Worm (Caenorhabditis elegans) whole organism, L4 larva: ENCODE results near the gene nhr-155.

ENCODE experiments used
- F37D6.2 ChIP-seq: sonication (generic microtip); optimal IDR thresholded peaks from 2 replicates; lab custom pipeline; 2016; ENCODE audit warnings: mild to moderate bottlenecking, missing genetic modification characterization, missing compliant biosample characterization
- ceh-44 ChIP-seq: fragments of 200-800 bp; sonication (Bioruptor generic); IDR thresholded peaks from 2 replicates; pipeline ENCODE4 v1.3.6; 2022; ENCODE audit warnings: missing genetic modification reagents, missing genetic modification characterization, missing compliant biosample characterization
- ceh-82 ChIP-seq: sonication (generic microtip); optimal IDR thresholded peaks from 2 replicates; lab custom pipeline; 2017; ENCODE audit warnings: missing biosample characterization, missing genetic modification characterization
- fkh-10 ChIP-seq: fragments of 150-350 bp; optimal IDR thresholded peaks from 2 replicates; lab custom pipeline; 2014; ENCODE audit warnings: missing biosample characterization, missing genetic modification reagents, missing genetic modification characterization
- lin-1 ChIP-seq: fragments of 200-800 bp; sonication (Bioruptor generic); IDR thresholded peaks from 2 replicates; pipeline ENCODE4 v1.3.6; 2022; ENCODE audit warnings: missing genetic modification reagents, missing genetic modification characterization, missing compliant biosample characterization
- lir-3 ChIP-seq: sonication (generic microtip); optimal IDR thresholded peaks from 2 replicates; lab custom pipeline; 2016; ENCODE audit warnings: mild to moderate bottlenecking, missing genetic modification characterization, missing compliant biosample characterization
- nhr-77 ChIP-seq: fragments of 150-350 bp; optimal IDR thresholded peaks from 2 replicates; lab custom pipeline; 2014; ENCODE audit warnings: missing biosample characterization, missing genetic modification characterization
- skn-1 ChIP-seq: fragments of 150-350 bp; optimal IDR thresholded peaks from 2 replicates; lab custom pipeline; 2014; ENCODE audit warnings: missing biosample characterization, missing genetic modification characterization
- unc-62 ChIP-seq, 3 experiments: fragments of 150-350 bp in 1 of 3; sonication (generic microtip); optimal IDR thresholded peaks in 2 of 3; peaks in 1 of 3; 1 replicate in 1 of 3; 2 replicates in 2 of 3; lab custom pipeline; 2014 to 2017; ENCODE audit warnings: missing biosample characterization in 3 of 3, missing genetic modification characterization in 3 of 3, missing genetic modification reagents in 3 of 3, missing genotype in 1 of 3
- zag-1 ChIP-seq: fragments of 150-350 bp; optimal IDR thresholded peaks from 2 replicates; lab custom pipeline; 2014; ENCODE audit warnings: missing biosample characterization, missing genetic modification characterization

DNA sequence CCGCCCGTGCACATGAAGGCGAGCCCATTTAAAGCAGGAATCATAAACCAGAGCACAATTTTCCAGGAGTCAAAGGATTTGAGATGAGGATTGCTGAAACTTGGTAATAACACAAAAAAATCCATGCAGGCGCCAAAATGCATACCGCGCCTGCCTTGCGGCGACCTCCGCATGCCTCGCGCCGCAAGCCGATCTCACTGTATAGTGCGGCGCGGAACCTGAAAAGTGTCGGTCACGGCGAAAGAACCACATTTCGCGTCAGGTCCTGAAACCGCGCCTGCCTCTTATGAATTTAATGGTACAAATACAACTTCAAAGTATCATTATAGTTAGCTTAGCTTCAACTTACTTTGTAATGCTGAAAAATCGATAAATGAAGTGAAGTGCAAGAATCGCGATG lies 38.7 kb upstream of the nhr-155 start:
- TF ChIP-seq F37D6.2 (tag; lab: Kevin White, UChicago) (no peak), nhr-77 (no peak), unc-62 (GFP tag; optimal IDR thresholded peaks at IDR 0.05 in 1 of 2; lab: Kevin White, UChicago) (no peak), unc-62 (tag; optimal IDR thresholded peaks at IDR 0.05; lab: Kevin White, UChicago) (no peak), lir-3 (no peak), lin-1 (GFP tag; lab: Robert Waterston, UW) (no peak), ceh-82 (tag; lab: Kevin White, UChicago) (no peak), fkh-10 (GFP tag; lab: Kevin White, UChicago) (no peak), zag-1 (tag; lab: Kevin White, UChicago) (no peak), skn-1 (tag; lab: Kevin White, UChicago) (no peak), ceh-44 (GFP tag; lab: Robert Waterston, UW) (no peak)
